Worm (Caenorhabditis elegans) whole organism, late embryonic: ENCODE results near the gene cash-1.

Source experiments
- C08G9.2 ChIP-seq: sonication (generic microtip); optimal IDR thresholded peaks from 2 replicates; lab custom pipeline; 2016; ENCODE audit warnings: mild to moderate bottlenecking, missing genetic modification characterization, moderate library complexity, missing compliant biosample characterization
- C38D4.7 ChIP-seq: fragments of 200-800 bp; sonication (Bioruptor generic); optimal IDR thresholded peaks from 2 replicates; lab custom pipeline; 2018; ENCODE audit warnings: mild to moderate bottlenecking, missing genetic modification characterization, moderate library complexity, missing compliant biosample characterization
- F13H6.1 ChIP-seq: sonication (generic microtip); optimal IDR thresholded peaks from 2 replicates; lab custom pipeline; 2016; ENCODE audit warnings: missing genetic modification characterization, missing compliant biosample characterization
- T23F11.4 ChIP-seq: fragments of 200-800 bp; sonication (Bioruptor generic); optimal IDR thresholded peaks from 2 replicates; lab custom pipeline; 2018; ENCODE audit warnings: mild to moderate bottlenecking, missing genetic modification characterization, missing compliant biosample characterization
- Y22D7AL.16 ChIP-seq: sonication (generic microtip); optimal IDR thresholded peaks from 2 replicates; lab custom pipeline; 2016; ENCODE audit warnings: missing genetic modification characterization, missing compliant biosample characterization
- ahr-1 ChIP-seq: sonication (generic microtip); optimal IDR thresholded peaks from 2 replicates; lab custom pipeline; 2016; ENCODE audit warnings: missing genetic modification characterization, missing compliant biosample characterization
- ceh-22 ChIP-seq: sonication (generic microtip); optimal IDR thresholded peaks from 2 replicates; lab custom pipeline; 2017; ENCODE audit warnings: missing biosample characterization, missing genetic modification characterization
- ceh-24 ChIP-seq: sonication (generic microtip); optimal IDR thresholded peaks from 2 replicates; lab custom pipeline; 2016; ENCODE audit warnings: mild to moderate bottlenecking, missing genetic modification characterization, missing compliant biosample characterization
- ceh-31 ChIP-seq: sonication (generic microtip); optimal IDR thresholded peaks from 2 replicates; lab custom pipeline; 2016; ENCODE audit warnings: missing genetic modification characterization, missing compliant biosample characterization
- ceh-34 ChIP-seq: sonication (generic microtip); optimal IDR thresholded peaks from 2 replicates; lab custom pipeline; 2016; ENCODE audit warnings: mild to moderate bottlenecking, missing genetic modification characterization, missing compliant biosample characterization
- ceh-6 ChIP-seq: fragments of 200-800 bp; sonication (Bioruptor generic); optimal IDR thresholded peaks from 2 replicates; lab custom pipeline; 2018; ENCODE audit warnings: mild to moderate bottlenecking, missing genetic modification characterization, missing compliant biosample characterization
- dmd-4 ChIP-seq: sonication (generic microtip); optimal IDR thresholded peaks from 2 replicates; lab custom pipeline; 2016; ENCODE audit warnings: borderline replicate concordance, missing genetic modification characterization, missing compliant biosample characterization
- elt-4 ChIP-seq: sonication (generic microtip); optimal IDR thresholded peaks from 2 replicates; lab custom pipeline; 2016; ENCODE audit warnings: missing genetic modification characterization, missing compliant biosample characterization
- eyg-1 ChIP-seq: sonication (generic microtip); optimal IDR thresholded peaks from 2 replicates; lab custom pipeline; 2016; ENCODE audit warnings: missing genotype, missing genetic modification characterization, missing compliant biosample characterization
- fkh-10 ChIP-seq: fragments of 150-350 bp; optimal IDR thresholded peaks from 2 replicates; lab custom pipeline; 2014; ENCODE audit warnings: missing biosample characterization, missing genetic modification reagents, missing genetic modification characterization
- fkh-6 ChIP-seq: sonication (generic microtip); optimal IDR thresholded peaks from 2 replicates; lab custom pipeline; 2016; ENCODE audit warnings: missing genetic modification characterization, missing compliant biosample characterization
- gmeb-2 ChIP-seq: sonication (generic microtip); optimal IDR thresholded peaks from 2 replicates; lab custom pipeline; 2016; ENCODE audit warnings: missing genetic modification characterization, inconsistent platforms, missing compliant biosample characterization
- hlh-30 ChIP-seq: sonication (generic microtip); optimal IDR thresholded peaks from 2 replicates; lab custom pipeline; 2017; ENCODE audit warnings: antibody characterized with exemption, missing genetic modification characterization, missing compliant biosample characterization; ENCODE audit not compliant: insufficient read depth
- hlh-6 ChIP-seq: sonication (generic microtip); optimal IDR thresholded peaks from 2 replicates; lab custom pipeline; 2016; ENCODE audit warnings: missing genotype, missing genetic modification characterization, missing compliant biosample characterization
- hlh-8 ChIP-seq: sonication (generic microtip); optimal IDR thresholded peaks from 2 replicates; lab custom pipeline; 2016; ENCODE audit warnings: missing genotype, missing genetic modification characterization, missing compliant biosample characterization
- lim-6 ChIP-seq: sonication (generic microtip); optimal IDR thresholded peaks from 2 replicates; lab custom pipeline; 2016; ENCODE audit warnings: missing genetic modification characterization, missing compliant biosample characterization
- lin-11 ChIP-seq: fragments of 200-800 bp; sonication (Bioruptor generic); optimal IDR thresholded peaks from 2 replicates; lab custom pipeline; 2018; ENCODE audit warnings: mild to moderate bottlenecking, missing genetic modification characterization, missing compliant biosample characterization
- madf-2 ChIP-seq: sonication (generic microtip); optimal IDR thresholded peaks from 2 replicates; lab custom pipeline; 2017; ENCODE audit warnings: missing genetic modification characterization, missing compliant biosample characterization
- nhr-232 ChIP-seq: sonication (generic microtip); optimal IDR thresholded peaks from 2 replicates; lab custom pipeline; 2016; ENCODE audit warnings: missing genetic modification characterization, missing compliant biosample characterization
- pax-1 ChIP-seq: fragments of 150-350 bp; optimal IDR thresholded peaks from 2 replicates; lab custom pipeline; 2014; ENCODE audit warnings: missing biosample characterization, missing genetic modification characterization
- rnt-1 ChIP-seq: sonication (generic microtip); optimal IDR thresholded peaks from 2 replicates; lab custom pipeline; 2016; ENCODE audit warnings: missing genetic modification characterization, missing compliant biosample characterization
- sdc-2 ChIP-seq: sonication (generic microtip); optimal IDR thresholded peaks from 2 replicates; lab custom pipeline; 2016; ENCODE audit warnings: missing genotype, missing genetic modification characterization, missing compliant biosample characterization
- sox-2 ChIP-seq: fragments of 200-800 bp; sonication (Bioruptor generic); IDR thresholded peaks from 2 replicates; pipeline ENCODE4 v1.3.6; 2022; ENCODE audit warnings: missing genetic modification reagents, missing genetic modification characterization, missing compliant biosample characterization
- sox-4 ChIP-seq: sonication (generic microtip); optimal IDR thresholded peaks from 2 replicates; lab custom pipeline; 2017; ENCODE audit warnings: mild to moderate bottlenecking, missing genetic modification characterization, inconsistent platforms, missing compliant biosample characterization
- tbx-2 ChIP-seq: sonication (generic microtip); optimal IDR thresholded peaks from 2 replicates; lab custom pipeline; 2016; ENCODE audit warnings: missing genetic modification characterization, missing compliant biosample characterization
- tbx-7 ChIP-seq: sonication (generic microtip); optimal IDR thresholded peaks from 2 replicates; lab custom pipeline; 2016; ENCODE audit warnings: missing genotype, missing genetic modification characterization, missing compliant biosample characterization
- ttx-3 ChIP-seq: sonication (generic microtip); optimal IDR thresholded peaks from 2 replicates; lab custom pipeline; 2016; ENCODE audit warnings: missing genetic modification reagents, missing genetic modification characterization, missing compliant biosample characterization
- unc-3 ChIP-seq, 2 experiments: fragments of 200-800 bp in 1 of 2; sonication (Bioruptor generic) in 1 of 2; sonication (generic microtip) in 1 of 2; conservative IDR thresholded peaks in 1 of 2; optimal IDR thresholded peaks in 1 of 2; 2 replicates each; pipeline versions ENCODE4 v1.3.6 to Lab custom; 2016 to 2022; ENCODE audit warnings: missing compliant biosample characterization in 2 of 2, missing genetic modification characterization in 2 of 2, missing genetic modification reagents in 1 of 2
- unc-55 ChIP-seq: sonication (generic microtip); optimal IDR thresholded peaks from 2 replicates; lab custom pipeline; 2017; ENCODE audit warnings: missing biosample characterization, missing genetic modification reagents, missing genetic modification characterization
- ztf-16 ChIP-seq: sonication (generic microtip); optimal IDR thresholded peaks from 2 replicates; lab custom pipeline; 2017; ENCODE audit warnings: missing genetic modification characterization, missing compliant biosample characterization

The cash-1 gene

DNA sequence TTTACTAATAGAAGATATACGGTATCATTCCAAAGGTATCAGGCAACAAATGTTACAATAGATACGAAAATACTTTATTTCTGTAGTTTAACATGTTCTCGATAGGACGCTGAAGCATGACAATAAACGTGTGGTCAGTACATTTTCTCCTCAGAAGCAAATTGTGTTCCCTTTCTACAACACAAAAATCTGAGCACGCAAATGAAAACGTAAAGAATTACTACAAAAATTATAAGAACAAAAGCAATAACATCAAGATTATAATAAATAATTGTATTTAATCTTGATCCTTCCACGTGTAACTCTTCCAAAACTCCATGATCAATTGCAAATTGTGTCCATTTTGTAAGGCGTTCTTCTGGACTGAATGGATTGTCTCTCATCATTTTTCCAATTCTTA, 17.7 kb downstream of the cash-1 start:
- no peak for TF ChIP-seq ceh-6 (GFP tag; lab: Kevin White, UChicago)

- no peak for TF ChIP-seq nhr-232
- no peak for TF ChIP-seq unc-55 (GFP tag; lab: Kevin White, UChicago)
- TF ChIP-seq T23F11.4 (GFP tag; lab: Kevin White, UChicago) = no peak
- no peak for TF ChIP-seq rnt-1 (tag; lab: Kevin White, UChicago)
- TF ChIP-seq hlh-6 = no peak
- TF ChIP-seq unc-3 (GFP tag; conservative IDR thresholded peaks at IDR 0.05; lab: Robert Waterston, UW) = no peak
- no peak for TF ChIP-seq unc-3 (tag; optimal IDR thresholded peaks at IDR 0.05; lab: Kevin White, UChicago)
- no peak for TF ChIP-seq Y22D7AL.16 (tag; lab: Kevin White, UChicago)
- no peak for TF ChIP-seq eyg-1
- no peak for TF ChIP-seq hlh-30 (tag; lab: Kevin White, UChicago)
- no peak for TF ChIP-seq lin-11 (tag; lab: Kevin White, UChicago)
- no peak for TF ChIP-seq gmeb-2 (tag; lab: Kevin White, UChicago)
- TF ChIP-seq ztf-16 (tag; lab: Kevin White, UChicago) = no peak
- TF ChIP-seq fkh-10 (GFP tag; lab: Kevin White, UChicago) = no peak
- no peak for TF ChIP-seq F13H6.1 (tag; lab: Kevin White, UChicago)
- TF ChIP-seq sdc-2 (tag; lab: Kevin White, UChicago) = no peak
- TF ChIP-seq fkh-6 = no peak
Measured at ce11 chrV:10381726-10382125, 19.7 kb downstream of the cash-1 start, which contains the start of gene abu-1. TSS of gene abu-1 (minus strand) at chrV:10381826.

DNA sequence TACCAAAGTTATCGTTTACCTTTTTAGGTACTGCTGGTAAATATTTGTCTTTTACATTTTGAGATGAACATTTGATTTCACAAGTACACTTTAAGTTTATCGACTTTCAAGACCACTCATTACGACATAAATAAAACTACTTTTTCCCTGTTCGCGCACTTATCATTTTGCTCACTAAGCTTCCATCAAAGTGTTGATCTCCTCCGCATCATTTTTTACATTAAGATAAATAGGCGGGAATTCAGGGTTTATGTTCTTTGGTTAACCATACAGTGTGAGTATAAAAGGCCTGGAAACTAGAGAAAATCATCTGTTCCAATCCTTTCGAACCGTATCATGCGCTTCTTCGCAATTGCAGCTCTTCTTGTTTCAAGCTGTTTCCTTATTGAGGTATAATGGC, 20.1 kb downstream of the cash-1 start, which contains the start of gene pqn-2:
Gene pqn-2 (plus strand): TSS at position 301 of the 400 bp plus-strand sequence.
- no peak for TF ChIP-seq tbx-2 (tag; lab: Kevin White, UChicago)
- TF ChIP-seq pax-1 = no peak
- TF ChIP-seq elt-4 (tag; lab: Kevin White, UChicago) = no peak
- no peak for TF ChIP-seq ahr-1 (tag; lab: Kevin White, UChicago)
- TF ChIP-seq tbx-7 = no peak
- TF ChIP-seq ceh-31 = no peak
- no peak for TF ChIP-seq ttx-3
- TF ChIP-seq nhr-232 = no peak
- no peak for TF ChIP-seq T23F11.4 (GFP tag; lab: Kevin White, UChicago)
- TF ChIP-seq madf-2 = no peak
- TF ChIP-seq hlh-6 = no peak
- no peak for TF ChIP-seq lim-6 (tag; lab: Kevin White, UChicago)
- TF ChIP-seq ceh-24 = no peak

DNA sequence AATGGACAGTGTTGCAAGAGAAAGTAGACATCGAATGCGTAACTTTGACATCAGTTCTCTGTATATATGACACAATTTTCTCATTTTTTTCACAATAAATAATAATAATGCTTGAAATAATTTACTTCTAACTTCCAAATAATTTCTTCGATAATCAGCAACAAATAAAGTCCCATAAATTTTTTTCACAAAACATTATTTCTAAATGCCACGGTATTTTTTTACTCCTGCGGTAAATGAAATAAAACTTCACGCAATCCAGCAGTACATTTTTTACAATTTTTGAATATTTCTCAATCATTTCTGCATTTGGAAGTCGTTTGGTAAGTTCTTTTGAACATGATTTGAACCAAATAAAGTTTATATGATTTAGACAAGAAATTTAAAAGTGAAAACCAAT, 21.9 kb downstream of the cash-1 start, which contains the start of gene spe-10:
Gene spe-10 (plus strand): TSS at position 301 of the 400 bp plus-strand sequence.
- no peak for TF ChIP-seq C38D4.7
- TF ChIP-seq dmd-4 = no peak
- no peak for TF ChIP-seq ceh-22 (tag; lab: Kevin White, UChicago)
- TF ChIP-seq sox-2 (GFP tag; lab: Robert Waterston, UW) = no peak

DNA sequence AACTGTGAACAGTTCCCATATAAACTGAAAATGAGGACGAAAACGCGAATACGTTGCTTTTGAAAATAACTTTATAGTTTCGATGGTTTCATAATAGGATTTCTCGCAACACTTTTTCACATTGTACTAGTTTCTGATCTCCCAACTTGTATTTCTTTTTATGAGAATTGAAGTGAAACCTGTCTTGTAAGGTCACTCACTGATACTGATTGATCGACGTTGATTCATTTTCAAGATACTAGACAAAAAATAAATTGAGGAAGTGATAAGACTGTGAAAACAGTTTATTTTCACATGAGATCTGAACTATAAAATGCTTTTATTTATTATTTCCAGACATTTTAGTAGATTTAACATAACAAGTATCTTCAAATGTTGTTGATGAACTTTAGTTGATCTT, 25.4 kb downstream of the cash-1 start:
- TF ChIP-seq ceh-34 (tag; lab: Kevin White, UChicago) = no peak
- TF ChIP-seq ceh-6 (GFP tag; lab: Kevin White, UChicago) = no peak
- no peak for TF ChIP-seq fkh-6
- no peak for TF ChIP-seq madf-2
- TF ChIP-seq sox-4 (tag; lab: Kevin White, UChicago) = no peak

- TF ChIP-seq C08G9.2 (no peak), hlh-8 (tag; lab: Kevin White, UChicago) (no peak)
Measured at ce11 chrV:10388318-10388717, 26.3 kb downstream of the cash-1 start, which contains the start of gene AC3.5. TSS of gene AC3.5 (plus strand) at chrV:10388527.
